Worm (Caenorhabditis elegans) whole organism, early embryonic: ENCODE results near the gene W02B12.12.

Source experiments
- ama-1 ChIP-seq: fragments of 150-350 bp; optimal IDR thresholded peaks from 2 replicates; lab custom pipeline; 2014
- scrt-1 ChIP-seq: fragments of 200-800 bp; sonication (Bioruptor generic); IDR thresholded peaks from 2 replicates; pipeline ENCODE4 v1.3.6; 2022; ENCODE audit warnings: missing genetic modification characterization, missing compliant biosample characterization

DNA sequence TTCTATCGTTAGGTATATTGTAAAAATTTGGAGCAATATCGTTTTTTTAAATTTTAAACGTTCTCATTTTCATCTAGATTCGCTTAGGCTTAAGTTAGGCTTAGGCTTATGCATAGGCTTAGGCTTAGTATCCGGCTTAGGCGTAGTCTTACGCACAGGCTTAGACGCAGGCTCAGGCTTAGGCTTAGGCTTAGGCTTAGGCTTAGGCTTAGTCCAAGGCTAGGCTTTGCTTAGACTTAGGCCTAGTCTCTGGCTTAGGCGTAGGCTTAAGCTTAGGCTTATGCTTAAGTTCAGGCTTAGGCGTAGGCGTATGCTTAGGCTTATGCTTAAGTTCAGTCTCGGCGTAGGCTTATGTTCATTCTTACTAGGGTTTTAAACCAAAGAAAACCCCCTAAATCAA lies 24.8 kb upstream of the W02B12.12 start:
- TF ChIP-seq scrt-1 (GFP tag; lab: Robert Waterston, UW) (0 out of 2 replicates have a peak, but pooled peaks have one; percentile 37), ama-1 (lab: Kevin White, UChicago) (no peak)
